Worm (Caenorhabditis elegans): Measurements from ENCODE around the gene daf-36.

- TF ChIP-seq lin-39 (tag; optimal IDR thresholded peaks at IDR 0.05) (no peak), nhr-28 (tag; optimal IDR thresholded peaks at IDR 0.05) (no peak), egl-27 (tag; optimal IDR thresholded peaks at IDR 0.05) (no peak), daf-12 (tag; optimal IDR thresholded peaks at IDR 0.05) (no peak), lin-38 (GFP tag; IDR thresholded peaks at IDR 0.05) (no peak), lsy-2 (tag; optimal IDR thresholded peaks at IDR 0.05) (no peak), aha-1 (tag) (no peak), mxl-3 (GFP tag; optimal IDR thresholded peaks at IDR 0.05) (no peak), mdt-29 (GFP tag; IDR thresholded peaks at IDR 0.05) (no peak), nhr-102 (tag; optimal IDR thresholded peaks at IDR 0.05) (no peak)
Observed at ce11 chrV:10246967-10247366, 21.5 kb upstream of the daf-36 start.
